Worm (Caenorhabditis elegans): Measurements from ENCODE around the gene C28H8.7.

The C28H8.7 gene

ce11 chrIII:5843662-5844061 is 43.1 kb downstream of the C28H8.7 start:
- peak in 1 of 2 experiments; percentile 18 for TF ChIP-seq mdl-1 (tag; optimal IDR thresholded peaks at IDR 0.05)
- TF ChIP-seq lsy-2 (tag; optimal IDR thresholded peaks at IDR 0.05) = peak in 1 of 2 experiments; percentile 8
- no peak for TF ChIP-seq elt-3 (tag; optimal IDR thresholded peaks at IDR 0.05)
- no peak for TF ChIP-seq peb-1 (tag; optimal IDR thresholded peaks at IDR 0.05)
- peak; percentile 70 for TF ChIP-seq nhr-129 (tag; optimal IDR thresholded peaks at IDR 0.05)
- no peak for TF ChIP-seq mab-5 (tag; optimal IDR thresholded peaks at IDR 0.05)
- TF ChIP-seq F13H6.1 (tag; optimal IDR thresholded peaks at IDR 0.05) = peak; percentile 62

- TF ChIP-seq unc-55 (GFP tag; optimal IDR thresholded peaks at IDR 0.05) = peak; percentile 47
- no peak for TF ChIP-seq ceh-82 (tag; optimal IDR thresholded peaks at IDR 0.05)
- peak; percentile 37 for TF ChIP-seq C34F6.9 (tag; optimal IDR thresholded peaks at IDR 0.05)
These were observed 43.9 kb downstream of the C28H8.7 start for ce11 chrIII:5842920-5843319.

- TF ChIP-seq unc-39 (tag; optimal IDR thresholded peaks at IDR 0.05) = no peak
- TF ChIP-seq ama-1 (optimal IDR thresholded peaks at IDR 0.05) = peak; percentile 58
- TF ChIP-seq nhr-10 (tag; optimal IDR thresholded peaks at IDR 0.05) = no peak
- peak; percentile 63 for TF ChIP-seq nhr-25 (tag; optimal IDR thresholded peaks at IDR 0.05)
- peak; percentile 9 for TF ChIP-seq crh-2 (tag; optimal IDR thresholded peaks at IDR 0.05)
- TF ChIP-seq mab-5 (tag; optimal IDR thresholded peaks at IDR 0.05) = no peak
- TF ChIP-seq elt-1 (tag; optimal IDR thresholded peaks at IDR 0.05) = no peak
- TF ChIP-seq nhr-11 (tag; optimal IDR thresholded peaks at IDR 0.05) = no peak
- no peak for TF ChIP-seq alr-1 (tag; optimal IDR thresholded peaks at IDR 0.05)
- TF ChIP-seq snpc-4 (tag; optimal IDR thresholded peaks at IDR 0.05) = no peak
- peak; percentile 32 for TF ChIP-seq gmeb-1 (tag; optimal IDR thresholded peaks at IDR 0.05)
- no peak for TF ChIP-seq Y55F3AM.14 (GFP tag; optimal IDR thresholded peaks at IDR 0.05)
- no peak for TF ChIP-seq nhr-77 (tag; optimal IDR thresholded peaks at IDR 0.05)
- no peak for TF ChIP-seq ztf-11 (tag; optimal IDR thresholded peaks at IDR 0.05)
- TF ChIP-seq egl-27 (tag; optimal IDR thresholded peaks at IDR 0.05) = no peak
- peak; percentile 78 for TF ChIP-seq nhr-129 (tag; optimal IDR thresholded peaks at IDR 0.05)
- no peak for TF ChIP-seq unc-55 (GFP tag; optimal IDR thresholded peaks at IDR 0.05)
- no peak for TF ChIP-seq ZK546.5 (tag; optimal IDR thresholded peaks at IDR 0.05)
- no peak for TF ChIP-seq nhr-23 (tag; optimal IDR thresholded peaks at IDR 0.05)
- TF ChIP-seq sma-9 (GFP tag; optimal IDR thresholded peaks at IDR 0.05) = peak; percentile 73
- TF ChIP-seq sma-9 (tag; optimal IDR thresholded peaks at IDR 0.05) = no peak
- no peak for TF ChIP-seq peb-1 (tag; optimal IDR thresholded peaks at IDR 0.05)
- TF ChIP-seq lin-39 (tag; optimal IDR thresholded peaks at IDR 0.05) = no peak
- TF ChIP-seq nhr-237 (tag; optimal IDR thresholded peaks at IDR 0.05) = no peak
- peak; percentile 44 for TF ChIP-seq C34F6.9 (tag; optimal IDR thresholded peaks at IDR 0.05)
- no peak for TF ChIP-seq ceh-16 (tag; optimal IDR thresholded peaks at IDR 0.05)
- TF ChIP-seq mdl-1 (tag; optimal IDR thresholded peaks at IDR 0.05) = peak; percentile 42 to 63
- no peak for TF ChIP-seq unc-62 (GFP tag; optimal IDR thresholded peaks at IDR 0.05)
- no peak for TF ChIP-seq ztf-4 (tag; optimal IDR thresholded peaks at IDR 0.05)
- no peak for TF ChIP-seq mbf-1 (tag; optimal IDR thresholded peaks at IDR 0.05)
- no peak for TF ChIP-seq ztf-1 (GFP tag; conservative IDR thresholded peaks at IDR 0.05)
- peak; percentile 47 for TF ChIP-seq nhr-21 (tag; optimal IDR thresholded peaks at IDR 0.05)
- no peak for TF ChIP-seq lin-13 (GFP tag; optimal IDR thresholded peaks at IDR 0.05)
- TF ChIP-seq F13H6.1 (tag; optimal IDR thresholded peaks at IDR 0.05) = peak; percentile 25
- TF ChIP-seq blmp-1 (tag; optimal IDR thresholded peaks at IDR 0.05; ENCODE audit: insufficient read depth) = peak; percentile 48
- peak; percentile 12 for TF ChIP-seq lin-11 (tag; optimal IDR thresholded peaks at IDR 0.05)
- no peak for TF ChIP-seq R02D3.7 (tag; optimal IDR thresholded peaks at IDR 0.05)
- no peak for TF ChIP-seq nhr-6 (tag; optimal IDR thresholded peaks at IDR 0.05)
- TF ChIP-seq lsy-2 (tag; optimal IDR thresholded peaks at IDR 0.05) = peak in 1 of 2 experiments; percentile 52
- peak; percentile 39 for TF ChIP-seq sma-3 (GFP tag; optimal IDR thresholded peaks at IDR 0.05)
- TF ChIP-seq elt-3 (tag; optimal IDR thresholded peaks at IDR 0.05) = no peak
- TF ChIP-seq zag-1 (tag; optimal IDR thresholded peaks at IDR 0.05) = no peak
- TF ChIP-seq sem-4 (tag; optimal IDR thresholded peaks at IDR 0.05) = peak; percentile 37
- TF ChIP-seq aly-2 (tag; optimal IDR thresholded peaks at IDR 0.05) = no peak
- no peak for TF ChIP-seq skn-1 (tag; optimal IDR thresholded peaks at IDR 0.05)
- no peak for TF ChIP-seq ceh-82 (tag; optimal IDR thresholded peaks at IDR 0.05)
- peak; percentile 19 for TF ChIP-seq fos-1 (tag; optimal IDR thresholded peaks at IDR 0.05)
- no peak for TF ChIP-seq nhr-12 (tag; optimal IDR thresholded peaks at IDR 0.05)
- TF ChIP-seq dmd-4 (tag; optimal IDR thresholded peaks at IDR 0.05) = no peak
These were observed 45.1 kb downstream of the C28H8.7 start for ce11 chrIII:5841676-5842075.

All from whole organism, L2 larva.